Fruit fly (Drosophila melanogaster) whole organism, embryonic: Measurements from ENCODE around the gene Cyp12a5.

Experiments used
- Atf3 ChIP-seq: fragments of 200-800 bp; sonication (Bioruptor generic); optimal IDR thresholded peaks from 3 replicates; lab custom pipeline; 2016; ENCODE audit warnings: missing biosample characterization, missing genetic modification characterization
- Atf6 ChIP-seq: fragments of 200-800 bp; sonication (Bioruptor generic); IDR thresholded peaks from 2 replicates; pipeline ENCODE4 v1.3.6; 2022; ENCODE audit warnings: missing biosample characterization, missing genetic modification characterization
- CG10274 ChIP-seq: fragments of 200-800 bp; sonication (Bioruptor generic); optimal IDR thresholded peaks from 3 replicates; lab custom pipeline; 2017; ENCODE audit warnings: missing biosample characterization, mild to moderate bottlenecking, missing genetic modification characterization
- CG10565 ChIP-seq: fragments of 200-800 bp; sonication (Bioruptor generic); optimal IDR thresholded peaks from 3 replicates; lab custom pipeline; 2016; ENCODE audit warnings: missing biosample characterization, mild to moderate bottlenecking, missing genetic modification characterization
- CG14965 ChIP-seq: fragments of 200-800 bp; sonication (Bioruptor generic); optimal IDR thresholded peaks from 2 replicates; lab custom pipeline; 2016; ENCODE audit warnings: missing biosample characterization, missing genetic modification characterization, borderline replicate concordance
- CG15479 ChIP-seq: fragments of 200-800 bp; sonication (Bioruptor generic); optimal IDR thresholded peaks from 3 replicates; lab custom pipeline; 2019; ENCODE audit warnings: missing biosample characterization, mild to moderate bottlenecking, missing genetic modification characterization, moderate library complexity
- CG16779 ChIP-seq: fragments of 200-800 bp; sonication (Bioruptor generic); IDR thresholded peaks from 2 replicates; pipeline ENCODE4 v1.3.6; 2022; ENCODE audit warnings: missing biosample characterization, missing genetic modification characterization
- CG17359 ChIP-seq: fragments of 200-800 bp; sonication (Bioruptor generic); optimal IDR thresholded peaks from 3 replicates; lab custom pipeline; 2018; ENCODE audit warnings: missing biosample characterization, mild to moderate bottlenecking, missing genetic modification characterization, moderate library complexity
- CG17385 ChIP-seq: fragments of 200-800 bp; sonication (Bioruptor generic); optimal IDR thresholded peaks from 3 replicates; lab custom pipeline; 2018; ENCODE audit warnings: missing biosample characterization, mild to moderate bottlenecking, missing genetic modification characterization
- CG17568 ChIP-seq: fragments of 200-800 bp; sonication (Bioruptor generic); optimal IDR thresholded peaks from 2 replicates; lab custom pipeline; 2018; ENCODE audit warnings: missing biosample characterization, mild to moderate bottlenecking, missing genetic modification characterization, moderate library complexity
- CG18764 ChIP-seq: fragments of 200-800 bp; sonication (Bioruptor generic); optimal IDR thresholded peaks from 3 replicates; lab custom pipeline; 2016; ENCODE audit warnings: missing biosample characterization, missing genetic modification characterization
- CG33557 ChIP-seq: fragments of 200-800 bp; sonication (Bioruptor generic); optimal IDR thresholded peaks from 2 replicates; lab custom pipeline; 2019; ENCODE audit warnings: missing biosample characterization, mild to moderate bottlenecking, missing genetic modification characterization, moderate library complexity
- CG3995 ChIP-seq: fragments of 200-800 bp; sonication (Bioruptor generic); optimal IDR thresholded peaks from 3 replicates; lab custom pipeline; 2016; ENCODE audit warnings: missing biosample characterization, missing genetic modification characterization
- CG4360 ChIP-seq: fragments of 200-800 bp; sonication (Bioruptor generic); IDR thresholded peaks from 2 replicates; pipeline ENCODE4 v1.3.6; 2022; ENCODE audit warnings: missing biosample characterization, missing genetic modification characterization
- CG6254 ChIP-seq: fragments of 200-800 bp; sonication (Bioruptor generic); optimal IDR thresholded peaks from 3 replicates; lab custom pipeline; 2017; ENCODE audit warnings: mild to moderate bottlenecking, missing biosample characterization, missing genetic modification reagents, missing genetic modification characterization
- CG8281 ChIP-seq: fragments of 200-800 bp; sonication (Bioruptor generic); optimal IDR thresholded peaks from 2 replicates; lab custom pipeline; 2018; ENCODE audit warnings: missing biosample characterization, mild to moderate bottlenecking, missing genetic modification characterization, moderate library complexity
- CG9215 ChIP-seq: fragments of 200-800 bp; sonication (Bioruptor generic); IDR thresholded peaks from 2 replicates; pipeline ENCODE4 v1.3.6; 2022; ENCODE audit warnings: missing biosample characterization, missing genetic modification characterization
- Camta ChIP-seq: fragments of 200-800 bp; sonication (Bioruptor generic); optimal IDR thresholded peaks from 2 replicates; lab custom pipeline; 2016; ENCODE audit warnings: missing biosample characterization, missing genetic modification characterization
- D19A ChIP-seq: fragments of 200-800 bp; optimal IDR thresholded peaks from 3 replicates; lab custom pipeline; 2019; ENCODE audit warnings: missing biosample characterization, mild to moderate bottlenecking, missing genetic modification characterization, moderate library complexity
- Ets65A ChIP-seq: fragments of 200-800 bp; sonication (Bioruptor generic); peaks from one replicate; lab custom pipeline; 2016; ENCODE audit warnings: missing biosample characterization, missing genetic modification characterization
- Gsc ChIP-seq: fragments of 200-800 bp; sonication (Bioruptor generic); IDR thresholded peaks from 2 replicates; pipeline ENCODE4 v1.3.6; 2022; ENCODE audit warnings: missing biosample characterization, missing genetic modification characterization
- HLH3B ChIP-seq: fragments of 200-800 bp; sonication (Bioruptor generic); IDR thresholded peaks from 2 replicates; pipeline ENCODE4 v1.3.6; 2022; ENCODE audit warnings: missing biosample characterization, missing genetic modification characterization
- HLH4C ChIP-seq: fragments of 200-800 bp; sonication (Bioruptor generic); IDR thresholded peaks from 3 replicates; pipeline ENCODE4 v1.3.6; 2022; ENCODE audit warnings: missing biosample characterization, missing genetic modification characterization; ENCODE audit not compliant: partially characterized antibody
- HmgD ChIP-seq: fragments of 200-800 bp; sonication (Bioruptor generic); optimal IDR thresholded peaks from 3 replicates; lab custom pipeline; 2016; ENCODE audit warnings: missing biosample characterization, missing genetic modification characterization
- Hr78 ChIP-seq, 2 experiments: fragments of 200-800 bp in 1 of 2; fragments of >200 bp in 1 of 2; sonication (Bioruptor generic) in 1 of 2; optimal IDR thresholded peaks; 2 replicates each; lab custom pipeline; 2017 to 2019; ENCODE audit warnings: missing biosample characterization in 2 of 2, missing genetic modification characterization in 2 of 2, mild to moderate bottlenecking in 1 of 2, moderate library complexity in 1 of 2
- MESR4 ChIP-seq: fragments of 200-800 bp; sonication (Bioruptor generic); optimal IDR thresholded peaks from 2 replicates; lab custom pipeline; 2018; ENCODE audit warnings: missing biosample characterization, mild to moderate bottlenecking, missing genetic modification characterization, moderate library complexity
- Oaz ChIP-seq: fragments of 200-800 bp; sonication (Bioruptor generic); IDR thresholded peaks from 2 replicates; pipeline ENCODE4 v1.3.6; 2022; ENCODE audit warnings: missing biosample characterization, missing genetic modification characterization
- Sry-δ ChIP-seq: fragments of 200-800 bp; sonication (Bioruptor generic); optimal IDR thresholded peaks from 2 replicates; lab custom pipeline; 2016; ENCODE audit warnings: missing biosample characterization, missing genetic modification characterization
- Vsx1 ChIP-seq: fragments of 200-800 bp; sonication (Bioruptor generic); optimal IDR thresholded peaks from 2 replicates; lab custom pipeline; 2017; ENCODE audit warnings: missing biosample characterization, mild to moderate bottlenecking, missing genetic modification characterization, missing genetic modification reagents
- aop ChIP-seq: fragments of 200-800 bp; sonication (Bioruptor generic); IDR thresholded peaks from 2 replicates; pipeline ENCODE4 v1.3.6; 2022; ENCODE audit warnings: missing biosample characterization, missing genetic modification characterization
- bcd ChIP-seq: fragments of 200-800 bp; sonication (Bioruptor generic); optimal IDR thresholded peaks from 2 replicates; lab custom pipeline; 2017; ENCODE audit warnings: missing biosample characterization, mild to moderate bottlenecking, missing genetic modification characterization
- bsh ChIP-seq, 2 experiments: fragments of 200-800 bp; sonication (Bioruptor generic); optimal IDR thresholded peaks; 2 replicates each; lab custom pipeline; 2017 to 2018; ENCODE audit warnings: mild to moderate bottlenecking in 2 of 2, missing biosample characterization in 2 of 2, missing genetic modification characterization in 2 of 2, moderate library complexity in 1 of 2
- cad ChIP-seq: fragments of >200 bp; optimal IDR thresholded peaks from 2 replicates; lab custom pipeline; 2017; ENCODE audit warnings: missing biosample characterization, missing genetic modification characterization
- caup ChIP-seq: fragments of 200-800 bp; sonication (Bioruptor generic); optimal IDR thresholded peaks from 3 replicates; lab custom pipeline; 2017; ENCODE audit warnings: missing biosample characterization, mild to moderate bottlenecking, missing genetic modification characterization, moderate library complexity; ENCODE audit not compliant: severe bottlenecking
- eve ChIP-seq, 2 experiments: fragments of >200 bp; optimal IDR thresholded peaks; 2 replicates each; lab custom pipeline; 2017; ENCODE audit warnings: missing biosample characterization in 2 of 2, missing genetic modification characterization in 2 of 2
- fd64A ChIP-seq: fragments of 200-800 bp; sonication (Bioruptor generic); optimal IDR thresholded peaks from 3 replicates; lab custom pipeline; 2018; ENCODE audit warnings: missing biosample characterization, mild to moderate bottlenecking, missing genetic modification characterization
- gce ChIP-seq: fragments of 200-800 bp; sonication (Bioruptor generic); IDR thresholded peaks from 3 replicates; pipeline ENCODE4 v1.3.6; 2022; ENCODE audit warnings: missing biosample characterization, missing genetic modification characterization
- jing ChIP-seq: fragments of 200-800 bp; sonication (Bioruptor generic); optimal IDR thresholded peaks from 2 replicates; lab custom pipeline; 2018; ENCODE audit warnings: missing biosample characterization, mild to moderate bottlenecking, missing genetic modification characterization
- luna ChIP-seq: fragments of 200-800 bp; sonication (Bioruptor generic); optimal IDR thresholded peaks from 2 replicates; lab custom pipeline; 2016; ENCODE audit warnings: missing biosample characterization, missing genetic modification characterization
- nerfin-2 ChIP-seq: fragments of 200-800 bp; sonication (Bioruptor generic); IDR thresholded peaks from 2 replicates; pipeline ENCODE4 v1.3.6; 2022; ENCODE audit warnings: missing biosample characterization, missing genetic modification characterization; ENCODE audit not compliant: partially characterized antibody
- pfk ChIP-seq: fragments of 200-800 bp; sonication (Bioruptor generic); optimal IDR thresholded peaks from 2 replicates; lab custom pipeline; 2018; ENCODE audit warnings: missing biosample characterization, mild to moderate bottlenecking, missing genetic modification characterization, moderate library complexity
- pho ChIP-seq: fragments of 200-800 bp; sonication (Bioruptor generic); optimal IDR thresholded peaks from 2 replicates; lab custom pipeline; 2016; ENCODE audit warnings: missing biosample characterization, missing genetic modification characterization
- prd ChIP-seq, 3 experiments: fragments of >200 bp in 2 of 3; fragments of 200-800 bp in 1 of 3; sonication (Bioruptor generic) in 1 of 3; optimal IDR thresholded peaks in 2 of 3; IDR thresholded peaks in 1 of 3; 2 replicates in 2 of 3; 3 replicates in 1 of 3; pipeline versions ENCODE4 v1.3.6 to Lab custom; 2017 to 2022; ENCODE audit warnings: missing biosample characterization in 1 of 3, missing genetic modification characterization in 1 of 3
- run ChIP-seq: fragments of 200-800 bp; sonication (Bioruptor generic); optimal IDR thresholded peaks from 3 replicates; lab custom pipeline; 2018; ENCODE audit warnings: missing biosample characterization, mild to moderate bottlenecking, missing genetic modification characterization
- sd ChIP-seq: fragments of 200-800 bp; sonication (Bioruptor generic); optimal IDR thresholded peaks from 3 replicates; lab custom pipeline; 2018; ENCODE audit warnings: missing biosample characterization, mild to moderate bottlenecking, missing genetic modification characterization, moderate library complexity
- seq ChIP-seq: fragments of 200-800 bp; sonication (Bioruptor generic); IDR thresholded peaks from 2 replicates; pipeline ENCODE4 v1.3.6; 2022; ENCODE audit warnings: missing biosample characterization, missing genetic modification characterization
- slp2 ChIP-seq: fragments of 200-800 bp; sonication (Bioruptor generic); optimal IDR thresholded peaks from 2 replicates; lab custom pipeline; 2016; ENCODE audit warnings: missing biosample characterization, missing genetic modification characterization
- sqz ChIP-seq: fragments of 200-800 bp; sonication (Bioruptor generic); optimal IDR thresholded peaks from 3 replicates; lab custom pipeline; 2018; ENCODE audit warnings: missing biosample characterization, mild to moderate bottlenecking, missing genetic modification characterization
- tio ChIP-seq: fragments of 200-800 bp; sonication (Bioruptor generic); optimal IDR thresholded peaks from 2 replicates; lab custom pipeline; 2017; ENCODE audit warnings: missing biosample characterization, missing genetic modification characterization, inconsistent platforms
- unc-4 ChIP-seq: fragments of 200-800 bp; sonication (Bioruptor generic); IDR thresholded peaks from 2 replicates; pipeline ENCODE4 v1.3.6; 2022; ENCODE audit warnings: missing biosample characterization, missing genetic modification characterization; ENCODE audit not compliant: partially characterized antibody

Gene Cyp12a5

dm6 chr3R:19165620-19166055 is 33.2 kb downstream of the Cyp12a5 start (continued):
- TF ChIP-seq CG6254 (GFP tag; lab: Kevin White, UChicago) (no peak), CG4360 (peak; percentile 97), HLH4C (GFP tag; lab: Robert Waterston, UW) (no peak), bsh (GFP tag; optimal IDR thresholded peaks at IDR 0.05; lab: Kevin White, UChicago) (peak in 1 of 2 experiments; percentile 56), pho (GFP tag; lab: Kevin White, UChicago) (no peak), Oaz (GFP tag; lab: Robert Waterston, UW) (no peak), fd64A (no peak), cad (GFP tag; lab: Kevin White, UChicago) (no peak), CG17385 (GFP tag; lab: Kevin White, UChicago) (peak; percentile 40), caup (GFP tag; lab: Kevin White, UChicago) (no peak), CG15479 (GFP tag; lab: Kevin White, UChicago) (no peak), Vsx1 (GFP tag; lab: Kevin White, UChicago) (no peak), CG10565 (GFP tag; lab: Kevin White, UChicago) (no peak), pfk (GFP tag; lab: Kevin White, UChicago) (no peak), aop (no peak), luna (no peak), Atf3 (GFP tag; lab: Kevin White, UChicago) (no peak), Sry-δ (no peak), sd (tag; lab: Kevin White, UChicago) (no peak), D19A (tag; lab: Kevin White, UChicago) (peak; percentile 7), Atf6 (GFP tag; lab: Robert Waterston, UW) (peak; percentile 17; the same call in 1 of the 2 replicates), MESR4 (GFP tag; lab: Kevin White, UChicago) (no peak), Gsc (GFP tag; lab: Robert Waterston, UW) (no peak), run (tag; lab: Kevin White, UChicago) (no peak), Ets65A (GFP tag; lab: Kevin White, UChicago) (no peak), seq (peak; percentile 43; the same call in 1 of the 2 replicates), CG10274 (no peak), sqz (GFP tag; lab: Kevin White, UChicago) (peak; percentile 100), eve (GFP tag; optimal IDR thresholded peaks at IDR 0.05; lab: Kevin White, UChicago) (no peak), Hr78 (GFP tag; optimal IDR thresholded peaks at IDR 0.05; lab: Kevin White, UChicago) (no peak), CG16779 (no peak), tio (GFP tag; lab: Kevin White, UChicago) (no peak), CG14965 (GFP tag; lab: Kevin White, UChicago) (no peak), CG3995 (no peak), CG9215 (GFP tag; lab: Robert Waterston, UW) (no peak), CG33557 (GFP tag; lab: Kevin White, UChicago) (no peak), bcd (GFP tag; lab: Kevin White, UChicago) (no peak), CG8281 (no peak), prd (optimal IDR thresholded peaks at IDR 0.05; lab: Kevin White, UChicago) (no peak), prd (GFP tag; IDR thresholded peaks at IDR 0.05; lab: Robert Waterston, UW) (no peak), nerfin-2 (no peak), HLH3B (GFP tag; lab: Robert Waterston, UW) (no peak), CG17359 (tag; lab: Kevin White, UChicago) (no peak), HmgD (GFP tag; lab: Kevin White, UChicago) (no peak), slp2 (GFP tag; lab: Kevin White, UChicago) (no peak), unc-4 (peak; percentile 31; the same call in 1 of the 2 replicates), gce (GFP tag; lab: Robert Waterston, UW) (no peak), Camta (GFP tag; lab: Kevin White, UChicago) (no peak), CG18764 (no peak), CG17568 (GFP tag; lab: Kevin White, UChicago) (peak; percentile 41), jing (no peak)
